Worm (Caenorhabditis elegans): ENCODE data around the gene col-89.

col-89 gene

ce11 chrIII:4720620-4721227 lies 27.2 kb upstream of the col-89 start, which contains the start of gene emb-5 (continued):
- no peak for TF ChIP-seq rpc-1 (optimal IDR thresholded peaks at IDR 0.05)
- TF ChIP-seq rpc-1 (tag; optimal IDR thresholded peaks at IDR 0.05): no peak
- TF ChIP-seq attf-6 (GFP tag; IDR thresholded peaks at IDR 0.05): no peak
- peak; percentile 58 for TF ChIP-seq efl-1 (GFP tag; optimal IDR thresholded peaks at IDR 0.05)
- TF ChIP-seq ceh-100 (GFP tag; IDR thresholded peaks at IDR 0.05): no peak
- TF ChIP-seq bed-1 (GFP tag; IDR thresholded peaks at IDR 0.05): no peak
- no peak for TF ChIP-seq aptf-3 (GFP tag; IDR thresholded peaks at IDR 0.05)
- TF ChIP-seq ets-4 (GFP tag; optimal IDR thresholded peaks at IDR 0.05): no peak
- no peak for TF ChIP-seq mel-28 (tag; optimal IDR thresholded peaks at IDR 0.05; ENCODE audit: borderline replicate concordance)
- no peak for TF ChIP-seq unc-130 (GFP tag; optimal IDR thresholded peaks at IDR 0.05)
- TF ChIP-seq B0261.1 (tag; optimal IDR thresholded peaks at IDR 0.05): no peak
- TF ChIP-seq B0336.3 (GFP tag; IDR thresholded peaks at IDR 0.05): no peak
- TF ChIP-seq T26A5.8 (tag; optimal IDR thresholded peaks at IDR 0.05): no peak
- TF ChIP-seq repo-1 (tag; optimal IDR thresholded peaks at IDR 0.05): no peak
- TF ChIP-seq ZK185.1 (tag; optimal IDR thresholded peaks at IDR 0.05; ENCODE audit: poor library complexity, severe bottlenecking): no peak
- TF ChIP-seq aptf-2 (GFP tag; conservative IDR thresholded peaks at IDR 0.05): no peak
- peak; percentile 90 for TF ChIP-seq lin-54 (GFP tag; optimal IDR thresholded peaks at IDR 0.05)
- TF ChIP-seq ceh-58 (GFP tag; IDR thresholded peaks at IDR 0.05): no peak
- no peak for TF ChIP-seq F55B11.4 (tag; optimal IDR thresholded peaks at IDR 0.05; ENCODE audit: borderline replicate concordance, insufficient read depth)
- TF ChIP-seq ceh-79 (tag; optimal IDR thresholded peaks at IDR 0.05): no peak
- no peak for TF ChIP-seq Y53G8AR.9 (GFP tag; conservative IDR thresholded peaks at IDR 0.05)
- peak; percentile 9 for TF ChIP-seq snpc-1.3 (tag; optimal IDR thresholded peaks at IDR 0.05; ENCODE audit: insufficient read depth)
- TF ChIP-seq atf-7 (tag; optimal IDR thresholded peaks at IDR 0.05): no peak
- TF ChIP-seq ztf-25 (GFP tag; IDR thresholded peaks at IDR 0.05): no peak
- no peak for TF ChIP-seq Y79H2A.3 (GFP tag; conservative IDR thresholded peaks at IDR 0.05)
- TF ChIP-seq sdz-38 (tag; optimal IDR thresholded peaks at IDR 0.05): no peak
- no peak for TF ChIP-seq nfya-1 (tag; optimal IDR thresholded peaks at IDR 0.05; ENCODE audit: borderline replicate concordance, insufficient read depth)
- TF ChIP-seq attf-3 (GFP tag; conservative IDR thresholded peaks at IDR 0.05): no peak
- TF ChIP-seq let-526 (GFP tag; IDR thresholded peaks at IDR 0.05): no peak
- TF ChIP-seq lag-1 (GFP tag; IDR thresholded peaks at IDR 0.05): no peak
- no peak for TF ChIP-seq mes-4 (tag; optimal IDR thresholded peaks at IDR 0.05)

ce11 chrIII:4721750-4722149 lies 26.2 kb upstream of the col-89 start, which contains the start of gene acy-1:
acy-1 (plus strand) TSS chrIII:4722095.
- TF ChIP-seq C17E4.6 (GFP tag; IDR thresholded peaks at IDR 0.05) (no peak), lin-35 (GFP tag; optimal IDR thresholded peaks at IDR 0.05) (peak in 1 of 3 experiments; percentile 78), hsf-1 (GFP tag; IDR thresholded peaks at IDR 0.05) (no peak), K12H6.12 (tag; optimal IDR thresholded peaks at IDR 0.05) (peak; percentile 75), lin-54 (GFP tag; optimal IDR thresholded peaks at IDR 0.05) (peak; percentile 8), mcd-1 (GFP tag; IDR thresholded peaks at IDR 0.05) (peak; percentile 57), attf-5 (GFP tag; optimal IDR thresholded peaks at IDR 0.05) (peak; percentile 34), cebp-1 (GFP tag; IDR thresholded peaks at IDR 0.05) (no peak), cebp-1 (tag; optimal IDR thresholded peaks at IDR 0.05) (peak; percentile 59), ceh-91 (GFP tag; IDR thresholded peaks at IDR 0.05) (no peak), Y95B8A.8 (GFP tag; IDR thresholded peaks at IDR 0.05) (no peak), dox-1 (GFP tag; IDR thresholded peaks at IDR 0.05) (peak; percentile 45; the same call in 1 of the 2 replicates), hmg-1.2 (GFP tag; IDR thresholded peaks at IDR 0.05) (peak; percentile 85), nhr-80 (tag; optimal IDR thresholded peaks at IDR 0.05) (no peak), K11D2.4 (GFP tag; IDR thresholded peaks at IDR 0.05) (peak; percentile 54), mes-4 (tag; optimal IDR thresholded peaks at IDR 0.05) (no peak), ceh-27 (GFP tag; optimal IDR thresholded peaks at IDR 0.05) (peak; percentile 51), ztf-26 (tag; optimal IDR thresholded peaks at IDR 0.05) (no peak), dpff-1 (tag; optimal IDR thresholded peaks at IDR 0.05) (no peak), F49E8.2 (tag; optimal IDR thresholded peaks at IDR 0.05; ENCODE audit: insufficient read depth) (no peak), B0019.2 (GFP tag; conservative IDR thresholded peaks at IDR 0.05) (no peak)
